Fruit fly (Drosophila melanogaster): ENCODE data around the gene CG31789.

Gene CG31789

DNA sequence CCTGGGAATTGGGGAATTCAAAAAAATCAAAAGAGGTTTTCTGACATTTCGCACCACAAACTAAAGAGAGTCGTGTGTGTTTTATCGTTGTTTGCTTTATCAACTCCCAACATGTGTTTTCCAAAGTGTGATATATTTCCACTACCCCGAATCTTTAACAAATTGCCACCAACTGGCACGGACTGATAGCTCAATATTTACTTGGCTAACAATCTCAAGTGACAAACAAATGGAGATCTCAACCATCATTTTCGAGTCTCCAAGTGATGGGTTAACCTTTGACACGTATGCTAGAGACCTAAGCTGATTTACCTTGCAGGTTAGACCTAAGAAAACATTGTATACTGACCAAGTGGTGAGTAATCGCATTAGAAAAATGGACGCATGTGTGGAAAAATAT lies 19.7 kb downstream of the CG31789 start (continued):
- TF ChIP-seq CG34224 (GFP tag; IDR thresholded peaks at IDR 0.05; ENCODE audit: partially characterized antibody) (no peak), CG3407 (GFP tag; optimal IDR thresholded peaks at IDR 0.05) (peak; percentile 38), CG6689 (GFP tag; IDR thresholded peaks at IDR 0.05) (no peak), unpg (GFP tag; optimal IDR thresholded peaks at IDR 0.05) (peak; percentile 31), org-1 (GFP tag; optimal IDR thresholded peaks at IDR 0.05) (peak; percentile 40), Sox100B (GFP tag; optimal IDR thresholded peaks at IDR 0.05) (peak; percentile 27), MTF-1 (GFP tag; optimal IDR thresholded peaks at IDR 0.05; ENCODE audit: borderline replicate concordance) (peak; percentile 43), hkb (optimal IDR thresholded peaks at IDR 0.05) (no peak), hkb (GFP tag; IDR thresholded peaks at IDR 0.05) (peak; percentile 34), gcm (GFP tag; optimal IDR thresholded peaks at IDR 0.05) (peak; percentile 6), lola (GFP tag; optimal IDR thresholded peaks at IDR 0.05) (peak in 1 of 3 experiments; percentile 15), nau (GFP tag; optimal IDR thresholded peaks at IDR 0.05) (peak; percentile 23), Scr (GFP tag; IDR thresholded peaks at IDR 0.05; ENCODE audit: partially characterized antibody) (no peak), cad (GFP tag; optimal IDR thresholded peaks at IDR 0.05) (no peak), unc-4 (GFP tag; IDR thresholded peaks at IDR 0.05; ENCODE audit: partially characterized antibody) (no peak), CG14014 (GFP tag; IDR thresholded peaks at IDR 0.05) (peak; percentile 33; the same call in 1 of the 2 replicates), Kr (GFP tag; optimal IDR thresholded peaks at IDR 0.05) (peak; percentile 41), Med (GFP tag) (peak; percentile 14), kni (GFP tag; optimal IDR thresholded peaks at IDR 0.05) (peak; percentile 19), CG8359 (GFP tag; optimal IDR thresholded peaks at IDR 0.05; ENCODE audit: borderline replicate concordance) (peak; percentile 44), chinmo (GFP tag; IDR thresholded peaks at IDR 0.05; ENCODE audit: partially characterized antibody) (0 out of 4 replicates have a peak, but pooled peaks have one; percentile 15), CG18262 (tag; optimal IDR thresholded peaks at IDR 0.05) (peak; percentile 12), Hr78 (GFP tag; optimal IDR thresholded peaks at IDR 0.05) (peak in 1 of 2 experiments; percentile 87), fd102C (GFP tag; optimal IDR thresholded peaks at IDR 0.05) (peak; percentile 86), D (optimal IDR thresholded peaks at IDR 0.05) (no peak), D (GFP tag; optimal IDR thresholded peaks at IDR 0.05) (peak; percentile 23), gem (tag; optimal IDR thresholded peaks at IDR 0.05) (peak; percentile 28), ap (GFP tag; IDR thresholded peaks at IDR 0.05) (no peak), amos (GFP tag; IDR thresholded peaks at IDR 0.05; ENCODE audit: partially characterized antibody) (no peak), Fer3 (tag; optimal IDR thresholded peaks at IDR 0.05) (peak; percentile 4), CG15011 (GFP tag; optimal IDR thresholded peaks at IDR 0.05) (no peak), Sox102F (GFP tag; optimal IDR thresholded peaks at IDR 0.05) (no peak), tll (GFP tag; optimal IDR thresholded peaks at IDR 0.05) (peak in 1 of 2 experiments; percentile 78), crc (GFP tag; optimal IDR thresholded peaks at IDR 0.05) (peak; percentile 12), Dref (GFP tag; IDR thresholded peaks at IDR 0.05) (no peak), CG15696 (tag; optimal IDR thresholded peaks at IDR 0.05) (peak; percentile 78), croc (GFP tag; conservative IDR thresholded peaks at IDR 0.05) (no peak), odd (GFP tag; optimal IDR thresholded peaks at IDR 0.05) (peak; percentile 44), C15 (GFP tag; IDR thresholded peaks at IDR 0.05) (no peak), dmrt99B (tag; optimal IDR thresholded peaks at IDR 0.05) (peak; percentile 20), CG16815 (GFP tag; optimal IDR thresholded peaks at IDR 0.05) (no peak), pros (GFP tag; optimal IDR thresholded peaks at IDR 0.05) (peak; percentile 21), CG13296 (GFP tag; optimal IDR thresholded peaks at IDR 0.05) (peak; percentile 31), CG10267 (tag; optimal IDR thresholded peaks at IDR 0.05) (peak; percentile 12), zen (tag; optimal IDR thresholded peaks at IDR 0.05) (peak; percentile 19), CG7271 (tag; optimal IDR thresholded peaks at IDR 0.05) (peak; percentile 13), CG7987 (GFP tag; optimal IDR thresholded peaks at IDR 0.05) (peak; percentile 7), CG15514 (GFP tag; optimal IDR thresholded peaks at IDR 0.05) (peak; percentile 23), sens (GFP tag) (peak; percentile 86)
